Fruit fly (Drosophila melanogaster) whole organism, prepupa: Measurements from ENCODE around the gene CG34253.

ENCODE experiments used
- Blimp-1 ChIP-seq: fragments of 200-800 bp; sonication (Bioruptor generic); optimal IDR thresholded peaks from 3 replicates; lab custom pipeline; 2017; ENCODE audit warnings: missing biosample characterization, missing genetic modification characterization, mild to moderate bottlenecking, moderate library complexity, missing genetic modification reagents
- CG10631 ChIP-seq: fragments of 200-800 bp; sonication (Bioruptor generic); optimal IDR thresholded peaks from 2 replicates; lab custom pipeline; 2016; ENCODE audit warnings: missing biosample characterization, missing genetic modification characterization
- CG10669 ChIP-seq: fragments of 200-800 bp; sonication (Bioruptor generic); optimal IDR thresholded peaks from 3 replicates; lab custom pipeline; 2018; ENCODE audit warnings: missing biosample characterization, mild to moderate bottlenecking, missing genetic modification characterization, moderate library complexity
- CG11294 ChIP-seq: fragments of 200-800 bp; sonication (Bioruptor generic); IDR thresholded peaks from 2 replicates; pipeline ENCODE4 v1.3.6; 2022; ENCODE audit warnings: missing biosample characterization, missing genetic modification characterization
- CG11762 ChIP-seq: fragments of 200-800 bp; sonication (Bioruptor generic); optimal IDR thresholded peaks from 3 replicates; lab custom pipeline; 2016; ENCODE audit warnings: missing biosample characterization, missing genetic modification characterization; ENCODE audit not compliant: insufficient read depth
- CG15336 ChIP-seq: fragments of 200-800 bp; sonication (Bioruptor generic); IDR thresholded peaks from 2 replicates; pipeline ENCODE4 v1.3.6; 2022; ENCODE audit warnings: missing biosample characterization, missing genetic modification characterization
- CG16779 ChIP-seq: fragments of 200-800 bp; sonication (Bioruptor generic); optimal IDR thresholded peaks from 3 replicates; lab custom pipeline; 2017; ENCODE audit warnings: missing biosample characterization, mild to moderate bottlenecking, missing genetic modification characterization
- CG32006 ChIP-seq: fragments of 200-800 bp; sonication (Bioruptor generic); optimal IDR thresholded peaks from 3 replicates; lab custom pipeline; 2017; ENCODE audit warnings: missing biosample characterization, mild to moderate bottlenecking, missing genetic modification characterization
- CG34406 ChIP-seq: fragments of 200-800 bp; sonication (Bioruptor generic); optimal IDR thresholded peaks from 3 replicates; lab custom pipeline; 2016; ENCODE audit warnings: missing biosample characterization, missing genetic modification characterization
- CG3919 ChIP-seq: fragments of 200-800 bp; sonication (Bioruptor generic); optimal IDR thresholded peaks from 3 replicates; lab custom pipeline; 2016; ENCODE audit warnings: missing biosample characterization, missing genetic modification characterization
- CG4318 ChIP-seq: fragments of 200-800 bp; sonication (Bioruptor generic); optimal IDR thresholded peaks from 3 replicates; lab custom pipeline; 2017; ENCODE audit warnings: missing biosample characterization, mild to moderate bottlenecking, missing genetic modification characterization
- CG6163 ChIP-seq: fragments of 200-800 bp; sonication (Bioruptor generic); IDR thresholded peaks from 3 replicates; pipeline ENCODE4 v1.3.6; 2022; ENCODE audit warnings: missing biosample characterization, missing genetic modification characterization
- CG6792 ChIP-seq: fragments of 200-800 bp; sonication (Bioruptor generic); optimal IDR thresholded peaks from 3 replicates; lab custom pipeline; 2016; ENCODE audit warnings: missing biosample characterization, missing genetic modification characterization
- CG6808 ChIP-seq: fragments of 200-800 bp; sonication (Bioruptor generic); optimal IDR thresholded peaks from 3 replicates; lab custom pipeline; 2017; ENCODE audit warnings: missing biosample characterization, missing genetic modification characterization, mild to moderate bottlenecking, moderate library complexity, missing genetic modification reagents
- CG6854 ChIP-seq: fragments of 200-800 bp; sonication (Bioruptor generic); optimal IDR thresholded peaks from 2 replicates; lab custom pipeline; 2017; ENCODE audit warnings: missing biosample characterization, mild to moderate bottlenecking, missing genetic modification characterization
- CG7368 ChIP-seq: fragments of 200-800 bp; sonication (Bioruptor generic); optimal IDR thresholded peaks from 3 replicates; lab custom pipeline; 2016; ENCODE audit warnings: missing biosample characterization, missing genetic modification characterization
- CG8119 ChIP-seq: fragments of 200-800 bp; sonication (Bioruptor generic); IDR thresholded peaks from 3 replicates; pipeline ENCODE4 v1.3.6; 2022; ENCODE audit warnings: missing biosample characterization, missing genetic modification characterization
- CG8632 ChIP-seq: fragments of 200-800 bp; sonication (Bioruptor generic); optimal IDR thresholded peaks from 3 replicates; lab custom pipeline; 2016; ENCODE audit warnings: missing biosample characterization, missing genetic modification characterization
- Eip75B ChIP-seq: fragments of 200-800 bp; sonication (Bioruptor generic); optimal IDR thresholded peaks from 3 replicates; lab custom pipeline; 2016; ENCODE audit warnings: missing biosample characterization, missing genetic modification characterization
- Eip78C ChIP-seq: fragments of 200-800 bp; sonication (Bioruptor generic); peaks from one replicate; lab custom pipeline; 2016; ENCODE audit warnings: missing biosample characterization, missing genetic modification characterization
- Eip93F ChIP-seq: fragments of 200-800 bp; sonication (Bioruptor generic); optimal IDR thresholded peaks from 2 replicates; lab custom pipeline; 2016; ENCODE audit warnings: missing biosample characterization, mild to moderate bottlenecking, missing genetic modification characterization
- Ets21C ChIP-seq: fragments of 200-800 bp; sonication (Bioruptor generic); optimal IDR thresholded peaks from 3 replicates; lab custom pipeline; 2016; ENCODE audit warnings: missing biosample characterization, missing genetic modification characterization
- Ets96B ChIP-seq: fragments of 200-800 bp; optimal IDR thresholded peaks from 2 replicates; lab custom pipeline; 2019; ENCODE audit warnings: missing biosample characterization, mild to moderate bottlenecking, missing genetic modification characterization, moderate library complexity
- Hr39 ChIP-seq: fragments of 200-800 bp; sonication (Bioruptor generic); optimal IDR thresholded peaks from 2 replicates; lab custom pipeline; 2016; ENCODE audit warnings: missing biosample characterization, missing genetic modification characterization
- Hr4 ChIP-seq: fragments of 200-800 bp; sonication (Bioruptor generic); optimal IDR thresholded peaks from 3 replicates; lab custom pipeline; 2016; ENCODE audit warnings: missing biosample characterization, missing genetic modification characterization
- Lpt ChIP-seq: fragments of 200-800 bp; sonication (Bioruptor generic); optimal IDR thresholded peaks from 3 replicates; lab custom pipeline; 2016; ENCODE audit warnings: missing biosample characterization, missing genetic modification characterization
- OdsH ChIP-seq: fragments of 200-800 bp; sonication (Bioruptor generic); optimal IDR thresholded peaks from 3 replicates; lab custom pipeline; 2016; ENCODE audit warnings: missing biosample characterization, missing genetic modification characterization
- Sox14 ChIP-seq: fragments of 200-800 bp; sonication (Bioruptor generic); optimal IDR thresholded peaks from 3 replicates; lab custom pipeline; 2016; ENCODE audit warnings: missing biosample characterization, missing genetic modification characterization
- Sox15 ChIP-seq: fragments of 200-800 bp; sonication (Bioruptor generic); optimal IDR thresholded peaks from 3 replicates; lab custom pipeline; 2016; ENCODE audit warnings: missing biosample characterization, missing genetic modification characterization
- achi ChIP-seq: fragments of 200-800 bp; sonication (Bioruptor generic); optimal IDR thresholded peaks from 3 replicates; lab custom pipeline; 2016; ENCODE audit warnings: missing biosample characterization, missing genetic modification characterization
- acj6 ChIP-seq: fragments of 200-800 bp; sonication (Bioruptor generic); optimal IDR thresholded peaks from 3 replicates; lab custom pipeline; 2016; ENCODE audit warnings: missing biosample characterization, missing genetic modification characterization
- cyc ChIP-seq: fragments of 200-800 bp; sonication (Bioruptor generic); optimal IDR thresholded peaks from 3 replicates; lab custom pipeline; 2016; ENCODE audit warnings: missing biosample characterization, missing genetic modification characterization
- dsx ChIP-seq: fragments of 200-800 bp; optimal IDR thresholded peaks from 3 replicates; lab custom pipeline; 2019; ENCODE audit warnings: missing biosample characterization, mild to moderate bottlenecking, missing genetic modification characterization, moderate library complexity; ENCODE audit not compliant: poor library complexity, severe bottlenecking
- eg ChIP-seq: fragments of 200-800 bp; sonication (Bioruptor generic); IDR thresholded peaks from 3 replicates; pipeline ENCODE4 v1.3.6; 2022; ENCODE audit warnings: missing biosample characterization, missing genetic modification characterization
- esn ChIP-seq: fragments of 200-800 bp; sonication (Bioruptor generic); optimal IDR thresholded peaks from 2 replicates; lab custom pipeline; 2016; ENCODE audit warnings: missing biosample characterization, mild to moderate bottlenecking, missing genetic modification characterization, moderate library complexity
- fd59A ChIP-seq: fragments of 200-800 bp; sonication (Bioruptor generic); optimal IDR thresholded peaks from 2 replicates; lab custom pipeline; 2017; ENCODE audit warnings: missing biosample characterization, mild to moderate bottlenecking, missing genetic modification characterization, missing genetic modification reagents
- fd85E ChIP-seq: fragments of 200-800 bp; sonication (Bioruptor generic); optimal IDR thresholded peaks from 3 replicates; lab custom pipeline; 2016; ENCODE audit warnings: missing biosample characterization, missing genetic modification characterization
- lz ChIP-seq: fragments of 200-800 bp; sonication (Bioruptor generic); optimal IDR thresholded peaks from 3 replicates; lab custom pipeline; 2016; ENCODE audit warnings: missing biosample characterization, missing genetic modification characterization
- net ChIP-seq: fragments of 200-800 bp; sonication (Bioruptor generic); optimal IDR thresholded peaks from 3 replicates; lab custom pipeline; 2016; ENCODE audit warnings: missing biosample characterization, missing genetic modification characterization
- pdm3 ChIP-seq: fragments of 200-800 bp; sonication (Bioruptor generic); optimal IDR thresholded peaks from 3 replicates; lab custom pipeline; 2016; ENCODE audit warnings: missing biosample characterization, missing genetic modification characterization
- salr ChIP-seq, 2 experiments: fragments of 200-800 bp; sonication (Bioruptor generic); optimal IDR thresholded peaks; 3 replicates each; lab custom pipeline; 2016 to 2018; ENCODE audit warnings: missing biosample characterization in 2 of 2, missing genetic modification characterization in 2 of 2, mild to moderate bottlenecking in 1 of 2
- ss ChIP-seq, 2 experiments: fragments of 200-800 bp; sonication (Bioruptor generic); optimal IDR thresholded peaks; 2 replicates in 1 of 2; 3 replicates in 1 of 2; lab custom pipeline; 2017 to 2018; ENCODE audit warnings: mild to moderate bottlenecking in 2 of 2, missing biosample characterization in 2 of 2, missing genetic modification characterization in 2 of 2, moderate library complexity in 1 of 2
- svp ChIP-seq: fragments of 200-800 bp; sonication (Bioruptor generic); peaks from one replicate; lab custom pipeline; 2016; ENCODE audit warnings: missing biosample characterization, missing genetic modification characterization
- topi ChIP-seq: fragments of 200-800 bp; sonication (Bioruptor generic); optimal IDR thresholded peaks from 3 replicates; lab custom pipeline; 2016; ENCODE audit warnings: missing biosample characterization, missing genetic modification characterization
- vri ChIP-seq: fragments of 200-800 bp; sonication (Bioruptor generic); optimal IDR thresholded peaks from 3 replicates; lab custom pipeline; 2016; ENCODE audit warnings: missing biosample characterization, mild to moderate bottlenecking, missing genetic modification characterization

Gene CG34253

DNA sequence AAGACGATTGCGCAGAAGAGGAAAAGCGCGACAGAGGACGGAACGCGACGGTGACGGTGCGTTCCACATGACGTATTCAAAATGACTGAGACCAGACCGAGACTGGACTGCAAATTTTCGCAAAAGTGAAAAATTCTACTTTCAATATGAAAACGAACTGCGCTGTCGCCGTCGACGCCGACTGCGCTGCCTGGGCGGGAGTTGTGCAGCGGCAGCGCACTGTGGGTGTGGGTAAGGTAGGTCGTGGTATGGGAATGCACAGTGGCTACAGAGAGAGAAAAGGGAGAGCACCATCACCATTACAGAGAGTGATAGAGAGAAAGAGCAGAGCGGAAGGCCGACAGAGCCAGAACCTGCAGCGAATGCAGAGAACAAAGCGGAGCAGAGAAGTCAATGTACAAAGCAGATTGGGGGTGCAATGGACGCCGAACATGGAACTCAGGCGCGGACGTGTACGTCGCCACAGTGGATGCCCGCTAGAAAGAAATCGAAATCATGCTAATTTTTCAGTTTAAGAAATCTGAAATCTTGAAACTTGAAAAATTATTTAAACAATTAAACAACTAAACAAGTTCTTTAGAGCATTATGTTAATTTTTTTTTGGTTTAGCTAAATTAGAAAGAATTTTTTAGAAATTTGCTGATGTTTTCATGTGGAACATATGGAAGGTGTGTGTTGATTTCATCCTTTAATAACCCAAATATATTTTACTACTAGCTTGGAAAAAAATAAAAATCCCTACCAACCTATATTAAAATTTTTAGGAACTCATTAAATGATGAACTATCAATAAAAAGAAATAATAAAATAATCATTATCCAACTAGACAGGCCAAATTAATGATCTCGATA, 22.3 kb downstream of the CG34253 start, which contains the start of gene Eip75B (continued):
- peak; percentile 56; the same call in 2 of the 3 replicates for TF ChIP-seq CG8119 (GFP tag; lab: Robert Waterston, UW)
- peak; percentile 76 for TF ChIP-seq lz (GFP tag; lab: Kevin White, UChicago)
- TF ChIP-seq CG8632 (GFP tag; lab: Kevin White, UChicago): peak; percentile 60
- TF ChIP-seq CG32006 (GFP tag; lab: Kevin White, UChicago): peak; percentile 74
- peak; percentile 86 for TF ChIP-seq svp (GFP tag; lab: Kevin White, UChicago)
- peak; percentile 71 for TF ChIP-seq OdsH (GFP tag; lab: Kevin White, UChicago)
- TF ChIP-seq cyc: peak; percentile 45
- TF ChIP-seq salr (GFP tag; optimal IDR thresholded peaks at IDR 0.05; lab: Kevin White, UChicago): peak in 1 of 2 experiments; percentile 78
- peak; percentile 49 for TF ChIP-seq Sox15
- TF ChIP-seq CG34406 (GFP tag; lab: Kevin White, UChicago): peak; percentile 49

- TF ChIP-seq fd85E (GFP tag; lab: Kevin White, UChicago) (peak; percentile 51), acj6 (GFP tag; lab: Kevin White, UChicago) (peak; percentile 56), salr (GFP tag; optimal IDR thresholded peaks at IDR 0.05; lab: Kevin White, UChicago) (peak; percentile 56 to 88), CG6854 (peak; percentile 26), esn (GFP tag; lab: Kevin White, UChicago) (peak; percentile 49), CG6808 (GFP tag; lab: Kevin White, UChicago) (peak; percentile 73), vri (GFP tag; lab: Kevin White, UChicago) (peak; percentile 66), Ets96B (tag; lab: Kevin White, UChicago) (peak; percentile 89), Eip75B (peak; percentile 75), net (peak; percentile 82), CG16779 (tag; lab: Kevin White, UChicago) (peak; percentile 57), CG10669 (GFP tag; lab: Kevin White, UChicago) (peak; percentile 73), Eip93F (GFP tag; lab: Kevin White, UChicago) (no peak), fd59A (GFP tag; lab: Kevin White, UChicago) (peak; percentile 72), Blimp-1 (GFP tag; lab: Kevin White, UChicago) (peak; percentile 35), CG11294 (GFP tag; lab: Robert Waterston, UW) (peak; percentile 49; the same call in 1 of the 2 replicates), Hr4 (GFP tag; lab: Kevin White, UChicago) (peak; percentile 73), dsx (GFP tag; lab: Kevin White, UChicago) (peak; percentile 85), CG8632 (GFP tag; lab: Kevin White, UChicago) (peak; percentile 56), topi (GFP tag; lab: Kevin White, UChicago) (peak; percentile 54), CG10631 (GFP tag; lab: Kevin White, UChicago) (peak; percentile 79), CG15336 (peak; percentile 77), Ets21C (no peak), Sox14 (GFP tag; lab: Kevin White, UChicago) (peak; percentile 75), pdm3 (peak; percentile 71), Lpt (peak; percentile 76), ss (GFP tag; optimal IDR thresholded peaks at IDR 0.05; lab: Kevin White, UChicago) (peak; percentile 84 to 88), OdsH (GFP tag; lab: Kevin White, UChicago) (peak; percentile 77), Eip78C (GFP tag; lab: Kevin White, UChicago) (peak; percentile 90), Hr39 (peak; percentile 30), CG11762 (peak; percentile 35), svp (GFP tag; lab: Kevin White, UChicago) (peak; percentile 98), CG8119 (GFP tag; lab: Robert Waterston, UW) (peak; percentile 84), eg (GFP tag; lab: Robert Waterston, UW) (peak; percentile 82), cyc (peak; percentile 44), CG6163 (GFP tag; lab: Robert Waterston, UW) (peak; percentile 77), CG3919 (peak; percentile 71), achi (GFP tag; lab: Kevin White, UChicago) (peak; percentile 67), CG32006 (GFP tag; lab: Kevin White, UChicago) (peak; percentile 84), CG4318 (GFP tag; lab: Kevin White, UChicago) (peak; percentile 63), CG6792 (GFP tag; lab: Kevin White, UChicago) (peak; percentile 64), CG7368 (GFP tag; lab: Kevin White, UChicago) (peak; percentile 1), CG34406 (GFP tag; lab: Kevin White, UChicago) (peak; percentile 65)
Measured at dm6 chr3L:18062959-18063510, 24.1 kb downstream of the CG34253 start.
